Worm (Caenorhabditis elegans) whole organism, L4 larva: ENCODE data around the gene B0303.4.
A peak's percentile ranks its signal among the peaks of the same experiment; 100 is the strongest.

ENCODE experiments used
- D1046.2 ChIP-seq: fragments of 200-800 bp; sonication (Bioruptor generic); IDR thresholded peaks from 2 replicates; pipeline ENCODE4 v1.3.6; 2022; ENCODE audit warnings: missing genetic modification characterization, missing compliant biosample characterization
- F26F4.8 ChIP-seq: fragments of 200-800 bp; sonication (Bioruptor generic); conservative IDR thresholded peaks from 2 replicates; pipeline ENCODE4 v1.3.6; 2022; ENCODE audit warnings: missing genetic modification characterization, missing compliant biosample characterization
- F37D6.2 ChIP-seq: sonication (generic microtip); optimal IDR thresholded peaks from 2 replicates; lab custom pipeline; 2016; ENCODE audit warnings: mild to moderate bottlenecking, missing genetic modification characterization, missing compliant biosample characterization
- F49E8.2 ChIP-seq: sonication (generic microtip); optimal IDR thresholded peaks from 2 replicates; lab custom pipeline; 2016; ENCODE audit warnings: missing compliant biosample characterization, mild to moderate bottlenecking, missing genetic modification characterization, borderline replicate concordance
- ZK337.2 ChIP-seq: fragments of 200-800 bp; sonication (Bioruptor generic); IDR thresholded peaks from 2 replicates; pipeline ENCODE4 v1.3.6; 2022; ENCODE audit warnings: missing genetic modification reagents, missing genetic modification characterization, missing compliant biosample characterization
- ZK546.5 ChIP-seq, 2 experiments: sonication (generic microtip); optimal IDR thresholded peaks; 2 replicates each; lab custom pipeline; 2017; ENCODE audit warnings: missing biosample characterization in 2 of 2, missing genetic modification characterization in 2 of 2
- aha-1 ChIP-seq: fragments of 150-350 bp; peaks from one replicate; lab custom pipeline; 2014; ENCODE audit warnings: missing biosample characterization, missing genetic modification characterization
- ama-1 ChIP-seq: fragments of 150-350 bp; optimal IDR thresholded peaks from 2 replicates; lab custom pipeline; 2014; ENCODE audit warnings: inconsistent platforms, mixed read lengths
- arid-1 ChIP-seq: fragments of 200-800 bp; sonication (Bioruptor generic); conservative IDR thresholded peaks from 2 replicates; pipeline ENCODE4 v1.3.6; 2022; ENCODE audit warnings: missing genetic modification reagents, missing genetic modification characterization, missing compliant biosample characterization
- ceh-20 ChIP-seq: fragments of 200-800 bp; sonication (Bioruptor generic); IDR thresholded peaks from 2 replicates; pipeline ENCODE4 v1.3.6; 2022; ENCODE audit warnings: missing genetic modification reagents, missing genetic modification characterization, missing compliant biosample characterization
- ceh-28 ChIP-seq: fragments of 150-350 bp; optimal IDR thresholded peaks from 2 replicates; lab custom pipeline; 2014; ENCODE audit warnings: missing biosample characterization, missing genetic modification reagents, missing genetic modification characterization
- ceh-32 ChIP-seq: sonication (generic microtip); optimal IDR thresholded peaks from 2 replicates; lab custom pipeline; 2016; ENCODE audit warnings: mild to moderate bottlenecking, missing genetic modification characterization, missing compliant biosample characterization; ENCODE audit not compliant: poor library complexity
- ceh-62 ChIP-seq: sonication (generic microtip); optimal IDR thresholded peaks from 2 replicates; lab custom pipeline; 2017; ENCODE audit warnings: missing biosample characterization, missing genetic modification characterization
- ctbp-1 ChIP-seq: fragments of 200-800 bp; sonication (Bioruptor generic); IDR thresholded peaks from 2 replicates; pipeline ENCODE4 v1.3.6; 2022; ENCODE audit warnings: missing genetic modification reagents, missing genetic modification characterization, missing compliant biosample characterization
- daf-16 ChIP-seq, 3 experiments: sonication (generic microtip); optimal IDR thresholded peaks; 2 replicates each; lab custom pipeline; 2016 to 2017; ENCODE audit warnings: missing genetic modification characterization in 3 of 3, missing genetic modification reagents in 3 of 3, mild to moderate bottlenecking in 2 of 3, missing compliant biosample characterization in 2 of 3, missing biosample characterization in 1 of 3, moderate library complexity in 1 of 3
- daf-19 ChIP-seq: fragments of 200-800 bp; sonication (Bioruptor generic); conservative IDR thresholded peaks from 2 replicates; pipeline ENCODE4 v1.3.6; 2022; ENCODE audit warnings: missing genetic modification characterization, missing compliant biosample characterization
- dmd-6 ChIP-seq: fragments of 200-800 bp; sonication (Bioruptor generic); IDR thresholded peaks from 2 replicates; pipeline ENCODE4 v1.3.6; 2022; ENCODE audit warnings: missing genetic modification reagents, missing genetic modification characterization, missing compliant biosample characterization
- dmd-9 ChIP-seq: fragments of 200-800 bp; sonication (Bioruptor generic); IDR thresholded peaks from 2 replicates; pipeline ENCODE4 v1.3.6; 2022; ENCODE audit warnings: missing genetic modification reagents, missing genetic modification characterization, missing compliant biosample characterization
- dpl-1 ChIP-seq: fragments of 150-350 bp; optimal IDR thresholded peaks from 2 replicates; lab custom pipeline; 2014; ENCODE audit warnings: missing biosample characterization, missing genetic modification reagents, missing genetic modification characterization
- duxl-1 ChIP-seq: sonication (generic microtip); optimal IDR thresholded peaks from 2 replicates; lab custom pipeline; 2016; ENCODE audit warnings: mild to moderate bottlenecking, missing genetic modification characterization, moderate library complexity, missing compliant biosample characterization; ENCODE audit not compliant: poor library complexity
- egl-43 ChIP-seq: fragments of 200-800 bp; sonication (Bioruptor generic); IDR thresholded peaks from 2 replicates; pipeline ENCODE4 v1.3.6; 2022; ENCODE audit warnings: missing genetic modification reagents, missing genetic modification characterization, missing compliant biosample characterization
- gei-8 ChIP-seq: fragments of 200-800 bp; sonication (Bioruptor generic); optimal IDR thresholded peaks from 2 replicates; lab custom pipeline; 2018; ENCODE audit warnings: mild to moderate bottlenecking, missing genetic modification characterization, missing compliant biosample characterization
- hlh-11 ChIP-seq: fragments of 200-800 bp; sonication (Bioruptor generic); optimal IDR thresholded peaks from 2 replicates; lab custom pipeline; 2018; ENCODE audit warnings: mild to moderate bottlenecking, missing genetic modification characterization, missing compliant biosample characterization
- hlh-30 ChIP-seq: sonication (generic microtip); optimal IDR thresholded peaks from 2 replicates; lab custom pipeline; 2017; ENCODE audit warnings: antibody characterized with exemption, mild to moderate bottlenecking, missing genetic modification characterization, missing compliant biosample characterization; ENCODE audit not compliant: insufficient read depth
- hmg-1.1 ChIP-seq: fragments of 200-800 bp; sonication (Bioruptor generic); IDR thresholded peaks from 2 replicates; pipeline ENCODE4 v1.3.6; 2022; ENCODE audit warnings: missing genetic modification reagents, missing genetic modification characterization, missing compliant biosample characterization
- lim-7 ChIP-seq: fragments of 200-800 bp; sonication (Bioruptor generic); IDR thresholded peaks from 2 replicates; pipeline ENCODE4 v1.3.6; 2022; ENCODE audit warnings: missing genetic modification characterization, missing compliant biosample characterization
- lin-1 ChIP-seq: fragments of 200-800 bp; sonication (Bioruptor generic); IDR thresholded peaks from 2 replicates; pipeline ENCODE4 v1.3.6; 2022; ENCODE audit warnings: missing genetic modification reagents, missing genetic modification characterization, missing compliant biosample characterization
- lin-15B ChIP-seq: fragments of 150-350 bp; sonication (generic microtip); optimal IDR thresholded peaks from 3 replicates; lab custom pipeline; 2014; ENCODE audit warnings: missing biosample characterization, missing genetic modification characterization
- mes-2 ChIP-seq: sonication (generic microtip); optimal IDR thresholded peaks from 2 replicates; lab custom pipeline; 2016; ENCODE audit warnings: missing genotype, mild to moderate bottlenecking, missing genetic modification characterization, missing compliant biosample characterization; ENCODE audit not compliant: poor library complexity, severe bottlenecking
- mxl-2 ChIP-seq: fragments of 200-800 bp; sonication (Bioruptor generic); conservative IDR thresholded peaks from 2 replicates; pipeline ENCODE4 v1.3.6; 2022; ENCODE audit warnings: missing genetic modification reagents, missing genetic modification characterization, missing compliant biosample characterization
- mxl-3 ChIP-seq: fragments of 200-800 bp; sonication (Bioruptor generic); optimal IDR thresholded peaks from 2 replicates; lab custom pipeline; 2018; ENCODE audit warnings: mild to moderate bottlenecking, missing genetic modification characterization, missing compliant biosample characterization
- nhr-11 ChIP-seq: fragments of 150-350 bp; optimal IDR thresholded peaks from 2 replicates; lab custom pipeline; 2014; ENCODE audit warnings: missing biosample characterization, missing genetic modification characterization
- nhr-25 ChIP-seq: sonication (generic microtip); optimal IDR thresholded peaks from 2 replicates; lab custom pipeline; 2017; ENCODE audit warnings: missing genetic modification characterization, mild to moderate bottlenecking, missing compliant biosample characterization, antibody characterized with exemption, moderate library complexity, borderline replicate concordance; ENCODE audit not compliant: insufficient read depth
- nhr-28 ChIP-seq: fragments of 150-350 bp; optimal IDR thresholded peaks from 2 replicates; lab custom pipeline; 2014; ENCODE audit warnings: missing biosample characterization, missing genetic modification characterization
- nhr-41 ChIP-seq: fragments of 200-800 bp; sonication (Bioruptor generic); IDR thresholded peaks from 2 replicates; pipeline ENCODE4 v1.3.6; 2022; ENCODE audit warnings: missing genetic modification reagents, missing genetic modification characterization, missing compliant biosample characterization
- nhr-42 ChIP-seq: fragments of 200-800 bp; sonication (Bioruptor generic); IDR thresholded peaks from 2 replicates; pipeline ENCODE4 v1.3.6; 2022; ENCODE audit warnings: missing genetic modification characterization, missing compliant biosample characterization
- nhr-77 ChIP-seq: fragments of 150-350 bp; optimal IDR thresholded peaks from 2 replicates; lab custom pipeline; 2014; ENCODE audit warnings: missing biosample characterization, missing genetic modification characterization
- php-3 ChIP-seq: fragments of 200-800 bp; sonication (Bioruptor generic); IDR thresholded peaks from 2 replicates; pipeline ENCODE4 v1.3.6; 2022; ENCODE audit warnings: missing genetic modification reagents, missing genetic modification characterization, missing compliant biosample characterization
- sdz-12 ChIP-seq: fragments of 200-800 bp; sonication (Bioruptor generic); optimal IDR thresholded peaks from 2 replicates; lab custom pipeline; 2018; ENCODE audit warnings: mild to moderate bottlenecking, missing genetic modification characterization, missing compliant biosample characterization
- skn-1 ChIP-seq: fragments of 150-350 bp; optimal IDR thresholded peaks from 2 replicates; lab custom pipeline; 2014; ENCODE audit warnings: missing biosample characterization, missing genetic modification characterization
- spr-3 ChIP-seq: fragments of 200-800 bp; sonication (Bioruptor generic); optimal IDR thresholded peaks from 2 replicates; lab custom pipeline; 2018; ENCODE audit warnings: mild to moderate bottlenecking, missing genetic modification characterization, missing compliant biosample characterization
- tra-1 ChIP-seq: fragments of 200-800 bp; sonication (Bioruptor generic); IDR thresholded peaks from 2 replicates; pipeline ENCODE4 v1.3.6; 2022; ENCODE audit warnings: missing genetic modification reagents, missing genetic modification characterization, missing compliant biosample characterization
- unc-130 ChIP-seq: sonication (generic microtip); optimal IDR thresholded peaks from 2 replicates; lab custom pipeline; 2016; ENCODE audit warnings: missing genetic modification reagents, missing genetic modification characterization, missing compliant biosample characterization
- zag-1 ChIP-seq: fragments of 150-350 bp; optimal IDR thresholded peaks from 2 replicates; lab custom pipeline; 2014; ENCODE audit warnings: missing biosample characterization, missing genetic modification characterization
- zfp-3 ChIP-seq: fragments of 200-800 bp; sonication (Bioruptor generic); conservative IDR thresholded peaks from 2 replicates; pipeline ENCODE4 v1.3.6; 2022; ENCODE audit warnings: missing genetic modification reagents, missing genetic modification characterization, missing compliant biosample characterization
- zip-11 ChIP-seq: fragments of 200-800 bp; sonication (Bioruptor generic); IDR thresholded peaks from 2 replicates; pipeline ENCODE4 v1.3.6; 2022; ENCODE audit warnings: missing genetic modification characterization, missing compliant biosample characterization
- ztf-11 ChIP-seq: fragments of 150-350 bp; optimal IDR thresholded peaks from 2 replicates; lab custom pipeline; 2014; ENCODE audit warnings: missing biosample characterization, missing genetic modification characterization

Gene B0303.4

ce11 chrIII:8657676-8658366 is 31.8 kb upstream of the B0303.4 start:
- TF ChIP-seq nhr-42 (GFP tag; lab: Robert Waterston, UW) (no peak), aha-1 (tag; lab: Kevin White, UChicago) (peak; percentile 97)

DNA sequence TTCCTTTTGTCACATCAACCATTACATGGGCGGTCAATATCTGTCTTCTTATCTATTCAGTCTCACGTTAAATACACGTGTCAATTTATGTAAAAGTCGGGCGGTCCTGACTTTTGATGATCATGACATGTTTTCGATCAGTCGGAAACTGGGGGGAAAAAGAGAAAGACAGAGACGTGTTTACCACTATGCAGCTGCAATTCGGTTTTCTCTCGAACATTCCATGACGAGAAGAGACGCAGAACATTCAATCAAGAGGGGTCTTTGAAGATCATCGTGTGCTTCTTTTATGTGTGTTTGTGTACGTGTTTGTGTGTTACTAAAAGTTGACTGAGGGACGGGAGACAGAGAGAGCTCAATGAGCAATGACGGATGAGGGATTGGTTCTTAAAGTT is 31.3 kb upstream of the B0303.4 start:
- TF ChIP-seq ztf-11 (no peak), egl-43 (GFP tag; lab: Robert Waterston, UW) (no peak), lim-7 (0 out of 2 replicates have a peak, but pooled peaks have one; percentile 6), mxl-2 (peak; percentile 93), nhr-41 (GFP tag; lab: Robert Waterston, UW) (no peak), ceh-62 (no peak), zip-11 (no peak), skn-1 (tag; lab: Kevin White, UChicago) (peak; percentile 53), daf-19 (GFP tag; lab: Robert Waterston, UW) (no peak), hmg-1.1 (GFP tag; lab: Robert Waterston, UW) (peak; percentile 78), F26F4.8 (GFP tag; lab: Robert Waterston, UW) (no peak), hlh-11 (tag; lab: Kevin White, UChicago) (peak; percentile 99), spr-3 (no peak), ZK546.5 (tag; optimal IDR thresholded peaks at IDR 0.05; lab: Kevin White, UChicago) (no peak), daf-16 (GFP tag; optimal IDR thresholded peaks at IDR 0.05; lab: Kevin White, UChicago) (peak; percentile 97 to 99), daf-16 (tag; optimal IDR thresholded peaks at IDR 0.05; lab: Kevin White, UChicago) (peak; percentile 99), mes-2 (tag; lab: Kevin White, UChicago) (no peak), nhr-25 (tag; lab: Kevin White, UChicago) (peak; percentile 72), ceh-28 (tag; lab: Kevin White, UChicago) (peak; percentile 32), nhr-77 (tag; lab: Kevin White, UChicago) (peak; percentile 91), ZK337.2 (GFP tag; lab: Robert Waterston, UW) (no peak), hlh-30 (tag; lab: Kevin White, UChicago) (peak; percentile 96), sdz-12 (no peak), F37D6.2 (tag; lab: Kevin White, UChicago) (peak; percentile 19), tra-1 (GFP tag; lab: Robert Waterston, UW) (peak; percentile 96), lin-15B (tag; lab: Kevin White, UChicago) (no peak), arid-1 (0 out of 2 replicates have a peak, but pooled peaks have one; percentile 36), zag-1 (no peak), nhr-11 (tag; lab: Kevin White, UChicago) (peak; percentile 98), D1046.2 (GFP tag; lab: Robert Waterston, UW) (no peak), mxl-3 (GFP tag; lab: Kevin White, UChicago) (peak; percentile 98), gei-8 (GFP tag; lab: Kevin White, UChicago) (peak; percentile 84), F49E8.2 (tag; lab: Kevin White, UChicago) (no peak), unc-130 (no peak), nhr-28 (tag; lab: Kevin White, UChicago) (peak; percentile 89), ctbp-1 (peak; percentile 71), ama-1 (peak; percentile 79), duxl-1 (tag; lab: Kevin White, UChicago) (no peak), ceh-32 (tag; lab: Kevin White, UChicago) (no peak), dpl-1 (peak; percentile 58), dmd-6 (GFP tag; lab: Robert Waterston, UW) (peak; percentile 93), dmd-9 (GFP tag; lab: Robert Waterston, UW) (no peak), nhr-42 (GFP tag; lab: Robert Waterston, UW) (peak; percentile 60; the same call in 1 of the 2 replicates), php-3 (GFP tag; lab: Robert Waterston, UW) (peak; percentile 96), lin-1 (GFP tag; lab: Robert Waterston, UW) (peak; percentile 89), zfp-3 (GFP tag; lab: Robert Waterston, UW) (0 out of 2 replicates have a peak, but pooled peaks have one; percentile 70), ceh-20 (peak; percentile 92; the same call in 1 of the 2 replicates)
